Fruit fly (Drosophila melanogaster): Measurements from ENCODE around the gene Mur11Da.
A peak's percentile ranks its signal among the peaks of the same experiment; 100 is the strongest.

Gene Mur11Da

dm6 chrX:12967296-12967938 is at the start of gene Mur11Da:
Gene Mur11Da (plus strand): TSS chrX:12967888.
- TF ChIP-seq cic (GFP tag; optimal IDR thresholded peaks at IDR 0.05) (no peak), Mnt (GFP tag; optimal IDR thresholded peaks at IDR 0.05) (no peak), cnc (optimal IDR thresholded peaks at IDR 0.05) (no peak), Hr96 (GFP tag; optimal IDR thresholded peaks at IDR 0.05) (no peak), CG33017 (tag; optimal IDR thresholded peaks at IDR 0.05) (no peak), CG7101 (tag; optimal IDR thresholded peaks at IDR 0.05) (no peak), pad (GFP tag; optimal IDR thresholded peaks at IDR 0.05) (no peak), CG7045 (GFP tag; optimal IDR thresholded peaks at IDR 0.05) (no peak), ovo (GFP tag; optimal IDR thresholded peaks at IDR 0.05) (no peak), CG14711 (tag; optimal IDR thresholded peaks at IDR 0.05) (no peak), kay (GFP tag; ENCODE audit: borderline replicate concordance) (no peak), bab1 (GFP tag; optimal IDR thresholded peaks at IDR 0.05) (no peak), tj (GFP tag; optimal IDR thresholded peaks at IDR 0.05) (no peak), CG5204 (GFP tag; optimal IDR thresholded peaks at IDR 0.05) (no peak), CG1620 (GFP tag; optimal IDR thresholded peaks at IDR 0.05) (no peak), Clk (GFP tag; optimal IDR thresholded peaks at IDR 0.05) (no peak), CG12768 (GFP tag; optimal IDR thresholded peaks at IDR 0.05) (no peak), toe (GFP tag; optimal IDR thresholded peaks at IDR 0.05) (no peak)

DNA sequence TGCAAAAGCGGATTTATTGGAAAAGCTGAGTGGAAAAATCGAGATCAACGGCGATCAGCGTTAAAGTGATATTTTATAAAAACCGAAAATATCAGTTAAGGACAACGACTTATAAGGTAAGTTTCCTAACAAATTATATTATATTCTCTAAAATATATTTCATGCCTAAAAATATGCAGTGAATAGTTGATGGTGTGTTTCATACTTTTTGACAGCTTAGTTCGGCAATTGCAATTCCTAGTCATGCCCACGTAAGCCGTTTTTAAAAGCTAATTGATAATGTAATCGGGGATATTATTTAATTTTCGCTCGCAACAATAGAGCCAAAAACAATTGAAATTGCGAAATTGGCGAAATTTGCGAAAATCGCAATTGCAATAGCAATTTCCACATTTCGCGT is 48.1 kb upstream of the Mur11Da start:
- TF ChIP-seq ovo (GFP tag; optimal IDR thresholded peaks at IDR 0.05) (no peak), CG12768 (GFP tag; optimal IDR thresholded peaks at IDR 0.05) (no peak), Mnt (GFP tag; optimal IDR thresholded peaks at IDR 0.05) (no peak), Crg-1 (GFP tag; optimal IDR thresholded peaks at IDR 0.05) (no peak)

- TF ChIP-seq Hr96 (GFP tag; optimal IDR thresholded peaks at IDR 0.05) = no peak
- TF ChIP-seq CG7045 (GFP tag; optimal IDR thresholded peaks at IDR 0.05) = no peak
- no peak for TF ChIP-seq CG11617 (GFP tag; optimal IDR thresholded peaks at IDR 0.05)
- no peak for TF ChIP-seq tj (GFP tag; optimal IDR thresholded peaks at IDR 0.05)
- TF ChIP-seq cic (GFP tag; optimal IDR thresholded peaks at IDR 0.05) = no peak
- no peak for TF ChIP-seq CG5204 (GFP tag; optimal IDR thresholded peaks at IDR 0.05)
Observed at dm6 chrX:12922338-12922737, 45.4 kb upstream of the Mur11Da start.

dm6 chrX:12923258-12923901 is 44.3 kb upstream of the Mur11Da start:
- TF ChIP-seq tj (GFP tag; optimal IDR thresholded peaks at IDR 0.05) = no peak
- TF ChIP-seq toe (GFP tag; optimal IDR thresholded peaks at IDR 0.05) = no peak
- TF ChIP-seq CG11617 (GFP tag; optimal IDR thresholded peaks at IDR 0.05) = no peak
- no peak for TF ChIP-seq CG7101 (tag; optimal IDR thresholded peaks at IDR 0.05)
- no peak for TF ChIP-seq Crg-1 (GFP tag; optimal IDR thresholded peaks at IDR 0.05)
- TF ChIP-seq cnc (optimal IDR thresholded peaks at IDR 0.05) = no peak

DNA sequence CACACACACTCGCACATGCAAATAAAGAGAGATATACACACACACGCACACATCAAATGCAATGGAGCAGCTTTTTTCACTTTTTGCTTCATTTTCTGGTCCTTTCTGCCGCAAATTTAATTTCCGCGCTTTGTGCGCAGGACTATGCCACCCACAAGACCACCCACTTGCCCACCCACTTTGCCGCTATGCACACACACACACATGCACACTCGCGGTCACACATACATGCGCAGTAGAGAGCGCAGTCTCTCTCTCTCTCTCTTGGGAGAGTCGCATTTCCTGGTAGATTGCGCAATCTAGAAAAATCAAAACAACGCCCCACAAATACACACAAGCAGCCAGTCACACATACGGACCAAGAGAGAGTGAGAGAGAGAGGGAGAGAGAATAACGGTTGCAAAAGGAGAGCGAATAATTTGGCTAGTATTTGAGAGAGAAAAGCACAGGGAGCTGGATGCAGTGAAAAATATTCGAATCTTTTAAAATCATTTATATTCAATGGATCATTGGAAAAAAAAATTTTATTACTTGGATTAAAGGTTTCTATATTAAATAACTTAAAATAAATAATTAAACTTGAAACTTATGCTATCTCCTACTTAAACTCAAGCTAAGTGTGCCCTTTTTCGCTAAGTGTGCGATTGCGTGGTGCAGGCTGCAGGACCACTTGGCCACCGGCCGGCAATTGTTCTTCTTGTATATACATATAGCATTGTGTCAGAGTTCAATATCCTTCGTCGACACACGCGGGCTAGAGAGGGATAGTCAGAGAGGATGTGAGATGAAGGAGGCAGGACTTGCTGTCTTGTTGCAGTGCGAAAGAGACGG is 42.0 kb upstream of the Mur11Da start:
- TF ChIP-seq bab1 (GFP tag; optimal IDR thresholded peaks at IDR 0.05) (no peak), Clk (GFP tag; optimal IDR thresholded peaks at IDR 0.05) (no peak), CG33017 (tag; optimal IDR thresholded peaks at IDR 0.05) (no peak), cnc (optimal IDR thresholded peaks at IDR 0.05) (no peak), kay (GFP tag; ENCODE audit: borderline replicate concordance) (no peak), CG12768 (GFP tag; optimal IDR thresholded peaks at IDR 0.05) (peak; percentile 8), toe (GFP tag; optimal IDR thresholded peaks at IDR 0.05) (no peak), pad (GFP tag; optimal IDR thresholded peaks at IDR 0.05) (peak; percentile 2), CG14711 (tag; optimal IDR thresholded peaks at IDR 0.05) (no peak), cic (GFP tag; optimal IDR thresholded peaks at IDR 0.05) (no peak), Mnt (GFP tag; optimal IDR thresholded peaks at IDR 0.05) (no peak), Crg-1 (GFP tag; optimal IDR thresholded peaks at IDR 0.05) (no peak), CG11617 (GFP tag; optimal IDR thresholded peaks at IDR 0.05) (peak; percentile 28), CG7101 (tag; optimal IDR thresholded peaks at IDR 0.05) (peak; percentile 29), CG5204 (GFP tag; optimal IDR thresholded peaks at IDR 0.05) (no peak), ovo (GFP tag; optimal IDR thresholded peaks at IDR 0.05) (no peak)

dm6 chrX:12927612-12928011 is 40.1 kb upstream of the Mur11Da start:
- TF ChIP-seq cic (GFP tag; optimal IDR thresholded peaks at IDR 0.05) (no peak), CG12768 (GFP tag; optimal IDR thresholded peaks at IDR 0.05) (no peak), cnc (optimal IDR thresholded peaks at IDR 0.05) (no peak), CG7101 (tag; optimal IDR thresholded peaks at IDR 0.05) (no peak), Crg-1 (GFP tag; optimal IDR thresholded peaks at IDR 0.05) (no peak), CG5204 (GFP tag; optimal IDR thresholded peaks at IDR 0.05) (no peak)

Data from whole organism, adult.